Fruit fly (Drosophila melanogaster): ENCODE data around the gene wol.

The wol gene

DNA sequence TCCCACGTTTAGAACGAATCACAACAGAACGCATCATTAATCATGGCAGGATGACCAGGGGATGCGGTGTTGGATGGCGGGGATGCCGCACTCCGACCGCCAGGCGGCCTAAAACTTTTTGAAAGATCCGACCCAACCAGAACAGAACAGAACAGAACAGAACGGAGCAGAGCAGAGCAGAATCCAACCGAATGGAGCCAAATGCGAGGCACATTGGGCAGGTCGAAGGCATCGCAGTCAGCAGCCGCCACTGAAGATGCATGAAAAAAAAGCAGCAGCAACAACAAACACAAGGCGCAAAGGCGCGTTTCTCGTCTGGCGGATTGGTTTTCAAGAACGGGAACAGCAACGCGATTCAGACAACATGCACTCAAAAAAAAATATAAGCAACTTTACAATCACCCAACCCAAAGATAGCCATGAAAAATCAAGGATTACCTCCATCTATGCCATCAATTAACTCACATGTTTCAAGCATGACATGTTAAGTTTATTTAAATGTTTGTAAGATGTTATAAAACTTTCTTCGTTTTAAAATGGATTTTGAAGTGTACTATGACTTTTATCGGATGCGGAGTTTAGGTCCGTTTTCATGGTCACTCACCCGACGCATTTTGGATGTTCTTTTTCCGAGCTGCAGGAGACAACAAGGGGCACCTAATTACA is 23.3 kb downstream of the wol start (continued):
- TF ChIP-seq pho (GFP tag; optimal IDR thresholded peaks at IDR 0.05) (no peak), z (GFP tag; IDR thresholded peaks at IDR 0.05) (no peak; the same call in 2 of the 3 replicates), NC2α (GFP tag; optimal IDR thresholded peaks at IDR 0.05) (peak; percentile 31), odd (GFP tag; optimal IDR thresholded peaks at IDR 0.05) (peak; percentile 33), CG4730 (GFP tag; IDR thresholded peaks at IDR 0.05) (peak; percentile 55; the same call in 1 of the 2 replicates), CG10462 (GFP tag; optimal IDR thresholded peaks at IDR 0.05) (peak; percentile 51), CG9876 (GFP tag; optimal IDR thresholded peaks at IDR 0.05) (no peak), grau (tag; optimal IDR thresholded peaks at IDR 0.05) (peak; percentile 71), Sox102F (GFP tag; optimal IDR thresholded peaks at IDR 0.05) (peak; percentile 37), CG5245 (GFP tag; optimal IDR thresholded peaks at IDR 0.05) (peak; percentile 60), CG10431 (GFP tag; optimal IDR thresholded peaks at IDR 0.05) (peak; percentile 7), Antp (GFP tag; optimal IDR thresholded peaks at IDR 0.05) (no peak), CG7786 (GFP tag; optimal IDR thresholded peaks at IDR 0.05) (peak; percentile 47), nerfin-1 (tag; optimal IDR thresholded peaks at IDR 0.05) (peak; percentile 59), Doc2 (GFP tag; IDR thresholded peaks at IDR 0.05) (no peak), HLH3B (GFP tag; IDR thresholded peaks at IDR 0.05) (peak; percentile 46; the same call in 1 of the 2 replicates), Ets65A (GFP tag) (peak; percentile 79), Sry-β (GFP tag; optimal IDR thresholded peaks at IDR 0.05) (peak; percentile 24), CG8359 (GFP tag; optimal IDR thresholded peaks at IDR 0.05; ENCODE audit: borderline replicate concordance) (peak; percentile 63), CG33557 (GFP tag; optimal IDR thresholded peaks at IDR 0.05) (peak; percentile 88), nau (GFP tag; optimal IDR thresholded peaks at IDR 0.05) (no peak), CG4617 (GFP tag; optimal IDR thresholded peaks at IDR 0.05; ENCODE audit: borderline replicate concordance) (no peak), Gug (GFP tag; IDR thresholded peaks at IDR 0.05) (peak; percentile 46; the same call in 1 of the 4 replicates), CG10654 (GFP tag; optimal IDR thresholded peaks at IDR 0.05) (no peak), Lim3 (GFP tag; IDR thresholded peaks at IDR 0.05) (no peak), slbo (GFP tag; IDR thresholded peaks at IDR 0.05) (peak; percentile 36), cwo (GFP tag; optimal IDR thresholded peaks at IDR 0.05) (no peak), Chrac-16 (GFP tag; optimal IDR thresholded peaks at IDR 0.05) (peak; percentile 73), Jarid2 (GFP tag; optimal IDR thresholded peaks at IDR 0.05) (no peak), hb (GFP tag; IDR thresholded peaks at IDR 0.05; ENCODE audit: partially characterized antibody) (no peak), org-1 (GFP tag; optimal IDR thresholded peaks at IDR 0.05) (peak; percentile 52), CG16815 (GFP tag; optimal IDR thresholded peaks at IDR 0.05) (peak; percentile 76), CG10979 (tag; optimal IDR thresholded peaks at IDR 0.05) (peak; percentile 90), Dek (tag; optimal IDR thresholded peaks at IDR 0.05) (no peak), sens-2 (GFP tag; IDR thresholded peaks at IDR 0.05) (no peak), CG18619 (GFP tag; optimal IDR thresholded peaks at IDR 0.05) (peak; percentile 29), gro (GFP tag; optimal IDR thresholded peaks at IDR 0.05) (peak; percentile 13), kni (GFP tag; optimal IDR thresholded peaks at IDR 0.05) (no peak), CG1529 (GFP tag; optimal IDR thresholded peaks at IDR 0.05) (peak; percentile 52), CG9727 (GFP tag; optimal IDR thresholded peaks at IDR 0.05) (peak; percentile 84), Hr78 (GFP tag; optimal IDR thresholded peaks at IDR 0.05) (peak in 1 of 2 experiments; percentile 0), schlank (tag; optimal IDR thresholded peaks at IDR 0.05) (no peak), unc-4 (GFP tag; IDR thresholded peaks at IDR 0.05; ENCODE audit: partially characterized antibody) (no peak), ara (GFP tag; IDR thresholded peaks at IDR 0.05) (peak; percentile 82), CG15601 (tag; optimal IDR thresholded peaks at IDR 0.05) (peak; percentile 84), Sry-δ (GFP tag; optimal IDR thresholded peaks at IDR 0.05) (peak; percentile 1), CG32532 (GFP tag; IDR thresholded peaks at IDR 0.05) (peak; percentile 7; the same call in 1 of the 2 replicates), Xbp1 (GFP tag; optimal IDR thresholded peaks at IDR 0.05) (peak; percentile 60), amos (GFP tag; IDR thresholded peaks at IDR 0.05; ENCODE audit: partially characterized antibody) (no peak)
